Fruit fly (Drosophila melanogaster): Measurements from ENCODE around the gene Dref.
A peak's percentile ranks its signal among the peaks of the same experiment; 100 is the strongest.

dm6 chr2L:9954119-9954518 lies 12.9 kb downstream of the Dref start, which contains the start of the genes CG13126 and CG4709:
- TF ChIP-seq CG3919 (GFP tag; optimal IDR thresholded peaks at IDR 0.05): peak; percentile 94
- peak; percentile 90 for TF ChIP-seq CG6163 (GFP tag; IDR thresholded peaks at IDR 0.05)
- TF ChIP-seq topi (GFP tag; optimal IDR thresholded peaks at IDR 0.05): peak; percentile 85
